Fruit fly (Drosophila melanogaster): Measurements from ENCODE around the gene Remo.

Remo gene

dm6 chrX:13287854-13288376 lies at the start of gene Remo:
Remo (plus strand) TSS chrX:13288051.
- TF ChIP-seq pad (GFP tag; optimal IDR thresholded peaks at IDR 0.05) (peak; percentile 31), CG1620 (GFP tag; optimal IDR thresholded peaks at IDR 0.05) (no peak), Clk (GFP tag; optimal IDR thresholded peaks at IDR 0.05) (no peak), ovo (GFP tag; optimal IDR thresholded peaks at IDR 0.05) (peak; percentile 12), CG5204 (GFP tag; optimal IDR thresholded peaks at IDR 0.05) (no peak), CG11617 (GFP tag; optimal IDR thresholded peaks at IDR 0.05) (peak; percentile 5), tj (GFP tag; optimal IDR thresholded peaks at IDR 0.05) (peak; percentile 34), bab1 (GFP tag; optimal IDR thresholded peaks at IDR 0.05) (peak; percentile 26), CG7101 (tag; optimal IDR thresholded peaks at IDR 0.05) (peak; percentile 31), Mnt (GFP tag; optimal IDR thresholded peaks at IDR 0.05) (peak; percentile 20)

DNA sequence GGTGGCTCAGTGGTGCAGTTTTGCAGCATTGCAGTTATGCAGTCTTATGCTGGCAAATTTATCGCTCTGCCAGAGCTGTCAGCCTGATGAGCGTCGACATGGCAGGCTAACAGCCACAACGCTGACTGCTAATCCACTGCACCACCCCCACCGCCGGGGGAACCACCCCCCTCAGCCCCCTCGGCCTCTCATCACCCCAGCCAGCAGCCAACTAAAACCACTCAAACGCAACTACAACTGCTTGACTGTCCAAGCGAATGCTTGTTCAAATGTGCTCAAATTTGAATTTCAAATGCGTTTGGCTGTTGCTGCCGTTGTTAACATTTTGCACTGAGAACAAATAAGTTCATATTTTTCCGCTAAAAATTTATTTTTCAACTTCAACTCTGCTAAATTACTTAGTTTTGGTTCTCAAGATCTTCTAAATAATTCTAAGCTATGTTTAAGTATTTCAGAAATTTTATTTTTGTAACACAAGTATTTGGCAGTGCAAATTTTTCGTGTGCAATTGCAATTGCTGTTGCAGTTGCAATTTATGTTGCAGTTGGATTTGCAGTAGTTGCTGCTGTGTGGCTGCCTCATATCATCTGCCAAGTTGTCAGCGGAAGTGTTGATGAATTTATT lies 49.4 kb upstream of the Remo start:
- TF ChIP-seq CG14711 (tag; optimal IDR thresholded peaks at IDR 0.05), result peak; percentile 13
- no peak for TF ChIP-seq toe (GFP tag; optimal IDR thresholded peaks at IDR 0.05)
- TF ChIP-seq CG5204 (GFP tag; optimal IDR thresholded peaks at IDR 0.05), result no peak
- no peak for TF ChIP-seq CG11617 (GFP tag; optimal IDR thresholded peaks at IDR 0.05)
- no peak for TF ChIP-seq pad (GFP tag; optimal IDR thresholded peaks at IDR 0.05)
- peak; percentile 13 for TF ChIP-seq CG7101 (tag; optimal IDR thresholded peaks at IDR 0.05)
- peak; percentile 78 for TF ChIP-seq tj (GFP tag; optimal IDR thresholded peaks at IDR 0.05)
- TF ChIP-seq CG1620 (GFP tag; optimal IDR thresholded peaks at IDR 0.05), result no peak
- peak; percentile 5 for TF ChIP-seq CG33017 (tag; optimal IDR thresholded peaks at IDR 0.05)
- peak; percentile 22 for TF ChIP-seq CG7045 (GFP tag; optimal IDR thresholded peaks at IDR 0.05)

dm6 chrX:13240812-13241211 lies 47.0 kb upstream of the Remo start:
- TF ChIP-seq Hr96 (GFP tag; optimal IDR thresholded peaks at IDR 0.05) (no peak), CG33017 (tag; optimal IDR thresholded peaks at IDR 0.05) (no peak), bab1 (GFP tag; optimal IDR thresholded peaks at IDR 0.05) (no peak), ovo (GFP tag; optimal IDR thresholded peaks at IDR 0.05) (no peak), cic (GFP tag; optimal IDR thresholded peaks at IDR 0.05) (no peak), Clk (GFP tag; optimal IDR thresholded peaks at IDR 0.05) (no peak), Mnt (GFP tag; optimal IDR thresholded peaks at IDR 0.05) (no peak), CG7101 (tag; optimal IDR thresholded peaks at IDR 0.05) (no peak), CG1620 (GFP tag; optimal IDR thresholded peaks at IDR 0.05) (no peak), CG12768 (GFP tag; optimal IDR thresholded peaks at IDR 0.05) (no peak), CG5204 (GFP tag; optimal IDR thresholded peaks at IDR 0.05) (no peak), Crg-1 (GFP tag; optimal IDR thresholded peaks at IDR 0.05) (no peak)

DNA sequence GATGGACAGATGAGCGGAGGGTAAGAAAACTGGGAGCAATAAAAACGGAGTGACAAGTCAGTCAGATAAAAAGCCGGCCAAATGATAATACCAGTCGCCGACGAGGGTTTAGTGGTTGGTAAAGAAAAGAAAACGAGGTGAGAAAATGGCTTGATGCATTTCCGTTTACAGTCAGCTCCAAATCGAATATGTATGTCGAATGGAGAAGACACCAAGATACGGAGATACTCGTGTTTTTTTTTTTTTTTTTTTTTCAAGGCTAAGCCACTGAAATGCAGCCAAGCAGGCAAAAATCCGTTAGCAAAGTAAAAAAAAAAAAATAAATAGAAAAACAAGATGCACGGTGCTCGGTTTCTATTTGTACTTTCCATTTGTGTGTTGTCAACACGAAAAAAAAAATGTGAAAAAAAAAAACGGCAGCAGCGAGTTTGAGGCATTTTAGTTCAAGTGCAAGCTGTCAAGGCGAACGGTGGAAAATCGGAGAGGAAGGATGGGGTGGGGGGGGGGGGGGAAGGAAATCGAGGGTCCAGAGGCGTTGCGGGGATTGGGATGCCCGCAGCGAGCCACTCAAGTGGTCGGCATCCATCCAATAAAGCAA lies 44.0 kb upstream of the Remo start:
- TF ChIP-seq Mnt (GFP tag; optimal IDR thresholded peaks at IDR 0.05) (no peak), cic (GFP tag; optimal IDR thresholded peaks at IDR 0.05) (peak; percentile 23), kay (GFP tag; ENCODE audit: borderline replicate concordance) (peak; percentile 78), ovo (GFP tag; optimal IDR thresholded peaks at IDR 0.05) (no peak), Clk (GFP tag; optimal IDR thresholded peaks at IDR 0.05) (no peak), tj (GFP tag; optimal IDR thresholded peaks at IDR 0.05) (peak; percentile 19), toe (GFP tag; optimal IDR thresholded peaks at IDR 0.05) (no peak), Hr96 (GFP tag; optimal IDR thresholded peaks at IDR 0.05) (no peak), CG7101 (tag; optimal IDR thresholded peaks at IDR 0.05) (no peak), pad (GFP tag; optimal IDR thresholded peaks at IDR 0.05) (no peak), Crg-1 (GFP tag; optimal IDR thresholded peaks at IDR 0.05) (no peak), bab1 (GFP tag; optimal IDR thresholded peaks at IDR 0.05) (no peak)

- TF ChIP-seq CG14711 (tag; optimal IDR thresholded peaks at IDR 0.05) (no peak), toe (GFP tag; optimal IDR thresholded peaks at IDR 0.05) (no peak), Hr96 (GFP tag; optimal IDR thresholded peaks at IDR 0.05) (no peak), cnc (optimal IDR thresholded peaks at IDR 0.05) (no peak), CG7101 (tag; optimal IDR thresholded peaks at IDR 0.05) (no peak)
These were observed 43.4 kb upstream of the Remo start for dm6 chrX:13244462-13244861.

dm6 chrX:13245767-13246166 lies 42.1 kb upstream of the Remo start:
- TF ChIP-seq CG11617 (GFP tag; optimal IDR thresholded peaks at IDR 0.05) (no peak), CG7045 (GFP tag; optimal IDR thresholded peaks at IDR 0.05) (no peak), CG14711 (tag; optimal IDR thresholded peaks at IDR 0.05) (no peak), Mnt (GFP tag; optimal IDR thresholded peaks at IDR 0.05) (no peak), CG1620 (GFP tag; optimal IDR thresholded peaks at IDR 0.05) (no peak), ovo (GFP tag; optimal IDR thresholded peaks at IDR 0.05) (no peak), CG7101 (tag; optimal IDR thresholded peaks at IDR 0.05) (no peak), cic (GFP tag; optimal IDR thresholded peaks at IDR 0.05) (no peak), Crg-1 (GFP tag; optimal IDR thresholded peaks at IDR 0.05) (no peak), toe (GFP tag; optimal IDR thresholded peaks at IDR 0.05) (no peak), Clk (GFP tag; optimal IDR thresholded peaks at IDR 0.05) (no peak), CG5204 (GFP tag; optimal IDR thresholded peaks at IDR 0.05) (no peak), tj (GFP tag; optimal IDR thresholded peaks at IDR 0.05) (no peak), bab1 (GFP tag; optimal IDR thresholded peaks at IDR 0.05) (no peak), CG12768 (GFP tag; optimal IDR thresholded peaks at IDR 0.05) (no peak), pad (GFP tag; optimal IDR thresholded peaks at IDR 0.05) (no peak), CG33017 (tag; optimal IDR thresholded peaks at IDR 0.05) (no peak)

All from whole organism, adult.